Worm (Caenorhabditis elegans) whole organism, L3 larva: ENCODE data around the gene lem-4.

ENCODE experiments used
- ZK546.5 ChIP-seq: sonication (generic microtip); optimal IDR thresholded peaks from 2 replicates; lab custom pipeline; 2017; ENCODE audit warnings: missing biosample characterization, missing genetic modification characterization
- aly-2 ChIP-seq: fragments of 150-350 bp; optimal IDR thresholded peaks from 2 replicates; lab custom pipeline; 2014; ENCODE audit warnings: missing biosample characterization, missing genetic modification characterization
- ama-1 ChIP-seq: fragments of 150-350 bp; optimal IDR thresholded peaks from 2 replicates; lab custom pipeline; 2018
- ceh-16 ChIP-seq: sonication (generic microtip); optimal IDR thresholded peaks from 2 replicates; lab custom pipeline; 2017; ENCODE audit warnings: missing biosample characterization, missing genetic modification characterization
- ceh-28 ChIP-seq: fragments of 150-350 bp; optimal IDR thresholded peaks from 2 replicates; lab custom pipeline; 2014; ENCODE audit warnings: missing biosample characterization, missing genetic modification reagents, missing genetic modification characterization
- ceh-82 ChIP-seq: fragments of 150-350 bp; optimal IDR thresholded peaks from 2 replicates; lab custom pipeline; 2014; ENCODE audit warnings: missing biosample characterization, missing genetic modification characterization
- ceh-9 ChIP-seq: sonication (generic microtip); optimal IDR thresholded peaks from 2 replicates; lab custom pipeline; 2018; ENCODE audit warnings: missing biosample characterization, missing genetic modification characterization
- egl-27 ChIP-seq: sonication (generic microtip); optimal IDR thresholded peaks from 4 replicates; lab custom pipeline; 2017; ENCODE audit warnings: missing biosample characterization, missing genetic modification reagents, missing genetic modification characterization
- egl-5 ChIP-seq: fragments of 150-350 bp; optimal IDR thresholded peaks from 2 replicates; lab custom pipeline; 2017; ENCODE audit warnings: missing biosample characterization, missing genetic modification reagents, missing genetic modification characterization, inconsistent platforms
- elt-1 ChIP-seq: fragments of 150-350 bp; optimal IDR thresholded peaks from 2 replicates; lab custom pipeline; 2014; ENCODE audit warnings: missing biosample characterization, missing genetic modification characterization
- elt-2 ChIP-seq: sonication (generic microtip); optimal IDR thresholded peaks from 2 replicates; lab custom pipeline; 2016; ENCODE audit warnings: missing genetic modification reagents, mild to moderate bottlenecking, missing genetic modification characterization, missing compliant biosample characterization
- elt-3 ChIP-seq, 3 experiments: fragments of 150-350 bp in 1 of 3; sonication (generic microtip) in 2 of 3; optimal IDR thresholded peaks; 2 replicates in 2 of 3; 4 replicates in 1 of 3; lab custom pipeline; 2014 to 2017; ENCODE audit warnings: missing biosample characterization in 3 of 3, missing genetic modification characterization in 3 of 3
- eor-1 ChIP-seq, 2 experiments: fragments of 150-350 bp; optimal IDR thresholded peaks; 2 replicates each; lab custom pipeline; 2014 to 2018; ENCODE audit warnings: missing biosample characterization in 2 of 2, missing genetic modification characterization in 2 of 2
- fkh-10 ChIP-seq: sonication (generic microtip); optimal IDR thresholded peaks from 2 replicates; lab custom pipeline; 2017; ENCODE audit warnings: missing biosample characterization, missing genetic modification reagents, missing genetic modification characterization
- fos-1 ChIP-seq: fragments of 150-350 bp; optimal IDR thresholded peaks from 2 replicates; lab custom pipeline; 2014; ENCODE audit warnings: missing biosample characterization, missing genetic modification characterization
- lin-15B ChIP-seq: fragments of 150-350 bp; optimal IDR thresholded peaks from 2 replicates; lab custom pipeline; 2014; ENCODE audit warnings: missing biosample characterization, missing genetic modification characterization
- lin-39 ChIP-seq: fragments of 150-350 bp; optimal IDR thresholded peaks from 2 replicates; lab custom pipeline; 2018; ENCODE audit warnings: missing biosample characterization, missing genetic modification reagents, missing genetic modification characterization
- lsy-12 ChIP-seq: sonication (generic microtip); optimal IDR thresholded peaks from 2 replicates; lab custom pipeline; 2016; ENCODE audit warnings: mild to moderate bottlenecking, missing genetic modification characterization, missing compliant biosample characterization
- mdl-1 ChIP-seq: fragments of 150-350 bp; optimal IDR thresholded peaks from 2 replicates; lab custom pipeline; 2014; ENCODE audit warnings: missing biosample characterization, missing genetic modification characterization
- mml-1 ChIP-seq: fragments of 150-350 bp; sonication (generic microtip); optimal IDR thresholded peaks from 3 replicates; lab custom pipeline; 2014; ENCODE audit warnings: missing biosample characterization, missing genetic modification characterization
- nfya-1 ChIP-seq: sonication (generic microtip); optimal IDR thresholded peaks from 2 replicates; lab custom pipeline; 2017; ENCODE audit warnings: missing genetic modification characterization, mild to moderate bottlenecking, missing compliant biosample characterization, antibody characterized with exemption, moderate library complexity; ENCODE audit not compliant: insufficient read depth
- nhr-11 ChIP-seq: fragments of 150-350 bp; optimal IDR thresholded peaks from 2 replicates; lab custom pipeline; 2014; ENCODE audit warnings: missing biosample characterization, missing genetic modification characterization
- nhr-12 ChIP-seq: fragments of 150-350 bp; optimal IDR thresholded peaks from 2 replicates; lab custom pipeline; 2014; ENCODE audit warnings: missing biosample characterization, missing genetic modification characterization
- nhr-23 ChIP-seq: fragments of 150-350 bp; optimal IDR thresholded peaks from 2 replicates; lab custom pipeline; 2014; ENCODE audit warnings: missing biosample characterization, missing genetic modification reagents, missing genetic modification characterization
- nhr-237 ChIP-seq: fragments of 150-350 bp; optimal IDR thresholded peaks from 2 replicates; lab custom pipeline; 2014; ENCODE audit warnings: missing biosample characterization, missing genetic modification characterization
- nhr-43 ChIP-seq: sonication (generic microtip); optimal IDR thresholded peaks from 2 replicates; lab custom pipeline; 2016; ENCODE audit warnings: mild to moderate bottlenecking, missing genetic modification characterization, missing compliant biosample characterization; ENCODE audit not compliant: poor library complexity, severe bottlenecking
- nhr-67 ChIP-seq: fragments of 150-350 bp; optimal IDR thresholded peaks from 2 replicates; lab custom pipeline; 2014; ENCODE audit warnings: missing biosample characterization, missing genetic modification characterization
- nhr-76 ChIP-seq: fragments of 150-350 bp; sonication (generic microtip); optimal IDR thresholded peaks from 5 replicates; lab custom pipeline; 2014; ENCODE audit warnings: missing biosample characterization, missing genetic modification characterization
- nhr-77 ChIP-seq: fragments of 150-350 bp; optimal IDR thresholded peaks from 2 replicates; lab custom pipeline; 2014; ENCODE audit warnings: missing biosample characterization, missing genetic modification characterization
- pha-4 ChIP-seq: fragments of 150-350 bp; optimal IDR thresholded peaks from 2 replicates; lab custom pipeline; 2014; ENCODE audit warnings: missing biosample characterization, missing genetic modification reagents, missing genetic modification characterization
- sea-2 ChIP-seq: fragments of 150-350 bp; sonication (generic microtip); optimal IDR thresholded peaks from 4 replicates; lab custom pipeline; 2014; ENCODE audit warnings: missing biosample characterization, missing genetic modification reagents, missing genetic modification characterization
- skn-1 ChIP-seq: fragments of 150-350 bp; optimal IDR thresholded peaks from 2 replicates; lab custom pipeline; 2014; ENCODE audit warnings: missing biosample characterization, missing genetic modification characterization
- snpc-4 ChIP-seq: fragments of 150-350 bp; optimal IDR thresholded peaks from 2 replicates; lab custom pipeline; 2014; ENCODE audit warnings: missing biosample characterization, missing genetic modification characterization
- unc-39 ChIP-seq: sonication (generic microtip); optimal IDR thresholded peaks from 4 replicates; lab custom pipeline; 2017; ENCODE audit warnings: missing biosample characterization, missing genetic modification characterization
- unc-62 ChIP-seq: fragments of 150-350 bp; sonication (generic microtip); optimal IDR thresholded peaks from 4 replicates; lab custom pipeline; 2014; ENCODE audit warnings: missing biosample characterization, missing genetic modification reagents, missing genetic modification characterization
- ztf-11 ChIP-seq: fragments of 150-350 bp; optimal IDR thresholded peaks from 2 replicates; lab custom pipeline; 2014; ENCODE audit warnings: missing biosample characterization, missing genetic modification characterization

lem-4 gene

DNA sequence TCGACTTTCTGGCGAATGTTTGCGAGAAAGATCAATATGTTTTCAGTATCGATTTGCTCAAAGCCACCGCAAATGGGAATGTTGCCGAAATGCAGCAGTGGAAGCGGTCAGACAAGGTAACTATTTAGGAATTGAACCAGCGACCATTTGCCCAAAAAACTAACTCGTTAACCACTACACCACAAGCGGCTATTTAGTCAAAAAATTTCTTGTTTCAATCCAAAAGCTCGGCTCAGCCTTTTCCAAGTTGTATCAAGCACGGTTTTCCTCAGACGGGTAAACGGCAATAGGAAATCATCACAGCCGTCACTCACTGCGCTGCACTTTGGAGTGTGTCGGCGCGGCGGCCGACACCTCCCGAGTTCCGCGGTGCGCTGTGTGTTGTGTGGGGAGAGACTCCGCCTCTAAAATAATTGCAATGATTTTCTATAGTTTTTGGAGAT is 12.3 kb upstream of the lem-4 start (continued):
- no peak for TF ChIP-seq fos-1 (tag; lab: Kevin White, UChicago)
- TF ChIP-seq unc-39: no peak
- peak; percentile 74 for TF ChIP-seq aly-2 (tag; lab: Kevin White, UChicago)
- TF ChIP-seq ZK546.5 (tag; lab: Kevin White, UChicago): no peak
- TF ChIP-seq pha-4 (tag; lab: Kevin White, UChicago): peak; percentile 64
- TF ChIP-seq mml-1: no peak
- TF ChIP-seq elt-1: no peak
- TF ChIP-seq elt-3 (tag; optimal IDR thresholded peaks at IDR 0.05; lab: Kevin White, UChicago): peak in 1 of 3 experiments; percentile 67
- peak; percentile 67 for TF ChIP-seq nhr-43 (tag; lab: Kevin White, UChicago)
- peak; percentile 68 for TF ChIP-seq nhr-23 (tag; lab: Kevin White, UChicago)
- no peak for TF ChIP-seq mdl-1 (tag; lab: Kevin White, UChicago)
- peak; percentile 61 for TF ChIP-seq lin-15B
- TF ChIP-seq elt-2 (tag; lab: Kevin White, UChicago): peak; percentile 70
- no peak for TF ChIP-seq ceh-16
- TF ChIP-seq ztf-11: no peak
- TF ChIP-seq ama-1: peak; percentile 98
- peak; percentile 52 for TF ChIP-seq ceh-28
- TF ChIP-seq eor-1 (tag; optimal IDR thresholded peaks at IDR 0.05; lab: Kevin White, UChicago): no peak
- TF ChIP-seq nhr-12: no peak
- peak; percentile 80 for TF ChIP-seq skn-1 (tag; lab: Kevin White, UChicago)

DNA sequence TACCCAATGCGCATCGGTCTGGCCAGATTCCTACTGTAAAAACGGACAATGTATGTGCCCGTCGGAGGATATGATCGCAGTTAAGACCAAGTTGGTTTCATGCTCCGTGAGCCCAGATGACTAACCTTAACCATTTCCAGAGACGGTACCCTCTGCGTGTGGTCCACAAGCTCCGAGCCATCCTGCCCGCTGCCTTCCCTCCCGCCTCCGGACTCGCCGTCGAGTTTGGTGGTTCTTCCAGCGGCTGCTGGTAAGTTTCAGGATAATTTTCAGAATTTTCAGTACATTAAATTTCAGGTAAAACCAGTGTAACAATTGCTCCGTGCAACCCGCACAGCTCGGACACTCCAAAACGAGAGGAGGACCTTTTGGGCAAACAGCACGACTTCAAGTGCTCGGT is 6.2 kb upstream of the lem-4 start:
- no peak for TF ChIP-seq ceh-9 (tag; lab: Kevin White, UChicago)

DNA sequence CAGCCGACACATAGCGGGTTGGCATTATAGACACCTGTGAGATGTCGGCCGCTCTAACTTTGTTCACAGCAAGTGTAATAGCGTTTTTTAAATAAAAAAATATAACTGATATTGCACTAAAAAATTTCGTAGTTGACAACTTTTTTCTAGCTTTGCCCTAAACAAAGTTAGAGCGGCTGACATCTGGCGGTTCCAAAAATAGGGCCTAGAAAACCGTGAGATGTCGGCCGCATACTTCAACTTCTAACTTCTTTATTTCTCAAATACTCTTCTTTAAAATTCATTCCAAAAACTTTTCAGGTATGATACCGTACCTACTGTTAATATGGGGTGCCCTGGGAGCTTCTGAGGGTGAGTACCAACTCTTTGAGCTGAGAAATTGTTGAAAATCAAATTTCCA is 4.0 kb upstream of the lem-4 start, which contains the start of gene Y55F3BR.2:
Gene Y55F3BR.2, plus strand, starts transcription at position 301 of the 400 bp plus-strand sequence.
- TF ChIP-seq mml-1 (no peak), mdl-1 (tag; lab: Kevin White, UChicago) (no peak), unc-62 (GFP tag; lab: Kevin White, UChicago) (no peak), nhr-12 (no peak), ceh-28 (no peak), fkh-10 (GFP tag; lab: Kevin White, UChicago) (no peak), nhr-77 (no peak), ZK546.5 (tag; lab: Kevin White, UChicago) (no peak), lin-15B (no peak), ama-1 (no peak), nhr-76 (tag; lab: Kevin White, UChicago) (no peak), nfya-1 (tag; lab: Kevin White, UChicago) (no peak)

DNA sequence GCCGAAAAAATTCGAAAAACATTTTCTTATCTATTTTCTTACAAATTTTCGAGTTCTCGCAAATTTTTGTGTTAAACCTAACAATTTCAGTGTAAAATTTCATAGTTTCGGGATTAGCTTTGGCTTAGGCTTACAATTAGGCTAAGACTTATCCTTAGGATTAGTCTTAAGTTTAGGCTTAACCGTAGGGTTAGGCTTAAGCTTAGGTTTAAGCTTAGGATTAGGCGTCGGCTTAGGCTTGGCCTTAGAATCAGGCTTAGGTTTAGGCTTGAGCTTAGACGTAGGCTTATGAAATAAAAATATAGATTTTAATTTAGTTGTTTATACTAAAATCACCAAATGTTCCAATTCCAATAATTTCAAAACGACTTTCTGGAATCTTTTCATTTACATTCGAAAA is 1.5 kb upstream of the lem-4 start:
- no peak for TF ChIP-seq nhr-11 (tag; lab: Kevin White, UChicago)
- no peak for TF ChIP-seq elt-2 (tag; lab: Kevin White, UChicago)
- TF ChIP-seq lsy-12 (tag; lab: Kevin White, UChicago): no peak
- TF ChIP-seq ceh-28: no peak
- TF ChIP-seq ZK546.5 (tag; lab: Kevin White, UChicago): no peak
- no peak for TF ChIP-seq nhr-237 (tag; lab: Kevin White, UChicago)
- no peak for TF ChIP-seq snpc-4
- no peak for TF ChIP-seq mdl-1 (tag; lab: Kevin White, UChicago)
- no peak for TF ChIP-seq nfya-1 (tag; lab: Kevin White, UChicago)
- TF ChIP-seq mml-1: no peak
- TF ChIP-seq egl-5 (tag; lab: Kevin White, UChicago): no peak
- TF ChIP-seq egl-27 (tag; lab: Kevin White, UChicago): no peak
- no peak for TF ChIP-seq sea-2
- TF ChIP-seq skn-1 (tag; lab: Kevin White, UChicago): no peak
- TF ChIP-seq ceh-82 (tag; lab: Kevin White, UChicago): no peak
- TF ChIP-seq nhr-67 (tag; lab: Kevin White, UChicago): no peak
- no peak for TF ChIP-seq unc-62 (GFP tag; lab: Kevin White, UChicago)
- no peak for TF ChIP-seq elt-3 (tag; optimal IDR thresholded peaks at IDR 0.05; lab: Kevin White, UChicago)
- TF ChIP-seq lin-39 (tag; lab: Kevin White, UChicago): no peak
- no peak for TF ChIP-seq nhr-77
